Worm (Caenorhabditis elegans) whole organism, late embryonic: ENCODE results near the gene clec-140.
A peak's percentile ranks its signal among the peaks of the same experiment; 100 is the strongest.

Source experiments
- C08G9.2 ChIP-seq: sonication (generic microtip); optimal IDR thresholded peaks from 2 replicates; lab custom pipeline; 2016; ENCODE audit warnings: mild to moderate bottlenecking, missing genetic modification characterization, moderate library complexity, missing compliant biosample characterization
- C38D4.7 ChIP-seq: fragments of 200-800 bp; sonication (Bioruptor generic); optimal IDR thresholded peaks from 2 replicates; lab custom pipeline; 2018; ENCODE audit warnings: mild to moderate bottlenecking, missing genetic modification characterization, moderate library complexity, missing compliant biosample characterization
- K02D7.2 ChIP-seq: sonication (generic microtip); optimal IDR thresholded peaks from 2 replicates; lab custom pipeline; 2017; ENCODE audit warnings: mild to moderate bottlenecking, missing genetic modification characterization, missing compliant biosample characterization
- K09A11.1 ChIP-seq: sonication (generic microtip); optimal IDR thresholded peaks from 2 replicates; lab custom pipeline; 2017; ENCODE audit warnings: antibody characterized with exemption, mild to moderate bottlenecking, missing genetic modification characterization, missing compliant biosample characterization; ENCODE audit not compliant: insufficient read depth
- Y22D7AL.16 ChIP-seq: sonication (generic microtip); optimal IDR thresholded peaks from 2 replicates; lab custom pipeline; 2016; ENCODE audit warnings: missing genetic modification characterization, missing compliant biosample characterization
- ahr-1 ChIP-seq: sonication (generic microtip); optimal IDR thresholded peaks from 2 replicates; lab custom pipeline; 2016; ENCODE audit warnings: missing genetic modification characterization, missing compliant biosample characterization
- ama-1 ChIP-seq: fragments of 150-350 bp; optimal IDR thresholded peaks from 2 replicates; lab custom pipeline; 2014
- ceh-14 ChIP-seq: sonication (generic microtip); optimal IDR thresholded peaks from 2 replicates; lab custom pipeline; 2016; ENCODE audit warnings: missing genotype, missing genetic modification characterization, missing compliant biosample characterization
- ceh-2 ChIP-seq: sonication (generic microtip); optimal IDR thresholded peaks from 2 replicates; lab custom pipeline; 2016; ENCODE audit warnings: missing genotype, missing genetic modification characterization, missing compliant biosample characterization
- ceh-34 ChIP-seq: sonication (generic microtip); optimal IDR thresholded peaks from 2 replicates; lab custom pipeline; 2016; ENCODE audit warnings: mild to moderate bottlenecking, missing genetic modification characterization, missing compliant biosample characterization
- ceh-45 ChIP-seq: fragments of 200-800 bp; sonication (Bioruptor generic); IDR thresholded peaks from 2 replicates; pipeline ENCODE4 v1.3.6; 2022; ENCODE audit warnings: missing genetic modification reagents, missing genetic modification characterization, missing compliant biosample characterization
- ceh-48 ChIP-seq: sonication (generic microtip); optimal IDR thresholded peaks from 2 replicates; lab custom pipeline; 2016; ENCODE audit warnings: missing genetic modification characterization, inconsistent platforms, missing compliant biosample characterization
- ceh-6 ChIP-seq: fragments of 200-800 bp; sonication (Bioruptor generic); optimal IDR thresholded peaks from 2 replicates; lab custom pipeline; 2018; ENCODE audit warnings: mild to moderate bottlenecking, missing genetic modification characterization, missing compliant biosample characterization
- eyg-1 ChIP-seq: sonication (generic microtip); optimal IDR thresholded peaks from 2 replicates; lab custom pipeline; 2016; ENCODE audit warnings: missing genotype, missing genetic modification characterization, missing compliant biosample characterization
- fax-1 ChIP-seq: sonication (generic microtip); optimal IDR thresholded peaks from 2 replicates; lab custom pipeline; 2016; ENCODE audit warnings: missing genotype, missing genetic modification characterization, missing compliant biosample characterization
- fkh-6 ChIP-seq: sonication (generic microtip); optimal IDR thresholded peaks from 2 replicates; lab custom pipeline; 2016; ENCODE audit warnings: missing genetic modification characterization, missing compliant biosample characterization
- gmeb-2 ChIP-seq: sonication (generic microtip); optimal IDR thresholded peaks from 2 replicates; lab custom pipeline; 2016; ENCODE audit warnings: missing genetic modification characterization, inconsistent platforms, missing compliant biosample characterization
- hlh-30 ChIP-seq: sonication (generic microtip); optimal IDR thresholded peaks from 2 replicates; lab custom pipeline; 2017; ENCODE audit warnings: antibody characterized with exemption, missing genetic modification characterization, missing compliant biosample characterization; ENCODE audit not compliant: insufficient read depth
- hlh-6 ChIP-seq: sonication (generic microtip); optimal IDR thresholded peaks from 2 replicates; lab custom pipeline; 2016; ENCODE audit warnings: missing genotype, missing genetic modification characterization, missing compliant biosample characterization
- lim-6 ChIP-seq: sonication (generic microtip); optimal IDR thresholded peaks from 2 replicates; lab custom pipeline; 2016; ENCODE audit warnings: missing genetic modification characterization, missing compliant biosample characterization
- nfya-1 ChIP-seq: sonication (generic microtip); optimal IDR thresholded peaks from 2 replicates; lab custom pipeline; 2017; ENCODE audit warnings: missing genetic modification characterization, mild to moderate bottlenecking, missing compliant biosample characterization, antibody characterized with exemption, moderate library complexity
- nhr-11 ChIP-seq: fragments of 150-350 bp; optimal IDR thresholded peaks from 2 replicates; lab custom pipeline; 2014; ENCODE audit warnings: missing biosample characterization, missing genetic modification characterization
- nhr-232 ChIP-seq: sonication (generic microtip); optimal IDR thresholded peaks from 2 replicates; lab custom pipeline; 2016; ENCODE audit warnings: missing genetic modification characterization, missing compliant biosample characterization
- npax-4 ChIP-seq: sonication (generic microtip); optimal IDR thresholded peaks from 2 replicates; lab custom pipeline; 2016; ENCODE audit warnings: missing genetic modification characterization, missing compliant biosample characterization
- pax-1 ChIP-seq: fragments of 150-350 bp; optimal IDR thresholded peaks from 2 replicates; lab custom pipeline; 2014; ENCODE audit warnings: missing biosample characterization, missing genetic modification characterization
- pha-2 ChIP-seq: sonication (generic microtip); optimal IDR thresholded peaks from 2 replicates; lab custom pipeline; 2017; ENCODE audit warnings: mild to moderate bottlenecking, missing genetic modification characterization, missing compliant biosample characterization
- pqm-1 ChIP-seq: sonication (generic microtip); optimal IDR thresholded peaks from 2 replicates; lab custom pipeline; 2016; ENCODE audit warnings: missing genetic modification characterization, missing compliant biosample characterization
- pros-1 ChIP-seq: fragments of 150-350 bp; optimal IDR thresholded peaks from 2 replicates; lab custom pipeline; 2014; ENCODE audit warnings: missing biosample characterization, missing genetic modification reagents, missing genetic modification characterization
- ref-2 ChIP-seq: sonication (generic microtip); optimal IDR thresholded peaks from 2 replicates; lab custom pipeline; 2016; ENCODE audit warnings: missing genetic modification characterization, missing compliant biosample characterization
- sdc-2 ChIP-seq: sonication (generic microtip); optimal IDR thresholded peaks from 2 replicates; lab custom pipeline; 2016; ENCODE audit warnings: missing genotype, missing genetic modification characterization, missing compliant biosample characterization
- sox-2 ChIP-seq: fragments of 200-800 bp; sonication (Bioruptor generic); IDR thresholded peaks from 2 replicates; pipeline ENCODE4 v1.3.6; 2022; ENCODE audit warnings: missing genetic modification reagents, missing genetic modification characterization, missing compliant biosample characterization
- tbx-2 ChIP-seq: sonication (generic microtip); optimal IDR thresholded peaks from 2 replicates; lab custom pipeline; 2016; ENCODE audit warnings: missing genetic modification characterization, missing compliant biosample characterization
- tbx-7 ChIP-seq: sonication (generic microtip); optimal IDR thresholded peaks from 2 replicates; lab custom pipeline; 2016; ENCODE audit warnings: missing genotype, missing genetic modification characterization, missing compliant biosample characterization
- ttx-3 ChIP-seq: sonication (generic microtip); optimal IDR thresholded peaks from 2 replicates; lab custom pipeline; 2016; ENCODE audit warnings: missing genetic modification reagents, missing genetic modification characterization, missing compliant biosample characterization
- unc-42 ChIP-seq: sonication (generic microtip); optimal IDR thresholded peaks from 2 replicates; lab custom pipeline; 2016; ENCODE audit warnings: missing genotype, missing genetic modification characterization, missing compliant biosample characterization
- unc-55 ChIP-seq: sonication (generic microtip); optimal IDR thresholded peaks from 2 replicates; lab custom pipeline; 2017; ENCODE audit warnings: missing biosample characterization, missing genetic modification reagents, missing genetic modification characterization
- unc-86 ChIP-seq: sonication (generic microtip); optimal IDR thresholded peaks from 2 replicates; lab custom pipeline; 2016; ENCODE audit warnings: missing genetic modification characterization, missing compliant biosample characterization
- zip-5 ChIP-seq: sonication (generic microtip); optimal IDR thresholded peaks from 2 replicates; lab custom pipeline; 2016; ENCODE audit warnings: missing genetic modification characterization, missing compliant biosample characterization
- ztf-16 ChIP-seq: sonication (generic microtip); optimal IDR thresholded peaks from 2 replicates; lab custom pipeline; 2017; ENCODE audit warnings: missing genetic modification characterization, missing compliant biosample characterization

The clec-140 gene

DNA sequence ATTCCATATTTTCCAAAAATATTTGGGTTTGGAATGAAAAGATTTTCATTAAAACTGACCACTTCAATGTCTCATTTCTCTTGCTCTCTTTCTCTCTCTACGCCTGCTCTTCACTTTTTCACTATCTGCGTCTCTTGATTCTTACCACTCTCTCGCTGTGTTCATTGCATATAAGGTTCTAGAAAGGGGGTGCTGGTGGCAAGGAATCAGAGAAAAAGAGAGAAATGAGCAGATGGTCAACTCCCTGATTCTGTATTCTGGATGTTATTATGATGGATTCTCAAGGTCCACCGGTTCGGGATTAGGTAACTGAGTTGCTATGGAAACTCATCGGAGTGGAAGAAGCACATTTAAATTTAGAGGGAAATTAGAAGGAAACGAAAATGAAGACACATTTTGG, 32.1 kb upstream of the clec-140 start:
- TF ChIP-seq ref-2 (tag; lab: Kevin White, UChicago) (peak; percentile 22), pros-1 (no peak), nfya-1 (tag; lab: Kevin White, UChicago) (peak; percentile 38)

DNA sequence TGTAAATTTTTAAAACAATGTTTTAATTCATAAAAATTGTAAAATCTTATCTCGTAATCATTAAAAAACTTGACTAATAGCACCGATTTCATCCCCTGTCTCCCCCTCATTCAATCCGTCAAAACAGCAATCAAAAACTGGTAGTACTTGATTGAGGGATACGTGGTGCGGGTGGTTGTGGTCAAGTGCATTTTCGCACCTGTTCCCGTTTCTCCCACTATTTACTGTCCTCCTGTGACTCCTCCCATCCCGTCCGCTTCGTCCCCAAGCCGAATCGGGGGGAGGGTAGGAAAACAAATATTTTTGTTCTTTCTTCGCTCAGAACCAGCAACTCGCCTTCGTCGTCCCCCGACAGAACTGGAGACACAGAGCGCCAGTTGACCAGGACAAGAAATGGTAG, 24.1 kb upstream of the clec-140 start, which contains the start of gene lgc-27:
Gene lgc-27 (plus strand): TSS at position 301 of the 400 bp plus-strand sequence.
- TF ChIP-seq tbx-2, result peak; percentile 44
- no peak for TF ChIP-seq npax-4 (tag; lab: Kevin White, UChicago)

- TF ChIP-seq tbx-7 (tag; lab: Kevin White, UChicago), result no peak
- TF ChIP-seq pax-1 (tag; lab: Kevin White, UChicago), result peak; percentile 8
These were observed 22.8 kb upstream of the clec-140 start for ce11 chrII:4650072-4650471.

DNA sequence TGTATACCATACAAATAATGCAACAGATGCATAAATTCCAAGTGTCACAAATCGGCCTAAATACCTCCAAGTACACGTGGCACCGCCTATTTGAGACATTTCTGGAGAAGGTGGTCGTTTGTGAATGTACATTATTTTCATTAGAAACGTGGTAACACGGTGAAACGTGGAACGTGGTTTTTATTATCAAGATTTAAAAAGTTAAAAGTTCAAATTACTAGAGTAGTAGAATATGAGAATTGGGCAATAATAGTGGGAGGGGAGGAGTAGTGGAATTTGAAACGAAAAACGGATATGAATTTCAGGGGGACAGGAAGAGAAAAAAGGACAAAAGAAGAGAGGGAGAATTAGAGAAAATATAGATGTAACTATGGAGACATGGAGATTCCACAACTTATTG, 17.0 kb upstream of the clec-140 start, which contains the start of gene fut-6:
Gene fut-6 (minus strand): TSS at position 101 of the 400 bp plus-strand sequence.
- TF ChIP-seq nhr-11 (tag; lab: Kevin White, UChicago), result no peak
- TF ChIP-seq pqm-1 (tag; lab: Kevin White, UChicago), result no peak
- TF ChIP-seq ceh-2 (tag; lab: Kevin White, UChicago), result no peak
- no peak for TF ChIP-seq sdc-2 (tag; lab: Kevin White, UChicago)
- no peak for TF ChIP-seq pha-2 (tag; lab: Kevin White, UChicago)
- no peak for TF ChIP-seq fax-1 (tag; lab: Kevin White, UChicago)
- no peak for TF ChIP-seq tbx-2
- TF ChIP-seq C38D4.7, result no peak
- TF ChIP-seq Y22D7AL.16 (tag; lab: Kevin White, UChicago), result no peak
- no peak for TF ChIP-seq sox-2
- TF ChIP-seq ama-1 (lab: Kevin White, UChicago), result no peak

- no peak for TF ChIP-seq K02D7.2
- TF ChIP-seq C08G9.2, result no peak
- no peak for TF ChIP-seq fkh-6 (tag; lab: Kevin White, UChicago)
- TF ChIP-seq Y22D7AL.16 (tag; lab: Kevin White, UChicago), result no peak
- TF ChIP-seq sdc-2 (tag; lab: Kevin White, UChicago), result no peak
- no peak for TF ChIP-seq zip-5 (tag; lab: Kevin White, UChicago)
- TF ChIP-seq eyg-1 (tag; lab: Kevin White, UChicago), result no peak
- TF ChIP-seq hlh-6 (tag; lab: Kevin White, UChicago), result no peak
- TF ChIP-seq ceh-6 (GFP tag; lab: Kevin White, UChicago), result no peak
- TF ChIP-seq ztf-16, result no peak
- TF ChIP-seq nhr-232 (tag; lab: Kevin White, UChicago), result no peak
- TF ChIP-seq ceh-45 (GFP tag; lab: Robert Waterston, UW), result no peak
- no peak for TF ChIP-seq sox-2
- no peak for TF ChIP-seq nfya-1 (tag; lab: Kevin White, UChicago)
- TF ChIP-seq ahr-1 (tag; lab: Kevin White, UChicago), result no peak
- TF ChIP-seq ttx-3 (tag; lab: Kevin White, UChicago), result no peak
- TF ChIP-seq ceh-34 (tag; lab: Kevin White, UChicago), result no peak
These were observed 15.5 kb upstream of the clec-140 start for ce11 chrII:4657370-4657769.

- no peak for TF ChIP-seq ceh-2 (tag; lab: Kevin White, UChicago)
- TF ChIP-seq hlh-30 (tag; lab: Kevin White, UChicago), result no peak
- TF ChIP-seq ceh-34 (tag; lab: Kevin White, UChicago), result no peak
- TF ChIP-seq ztf-16, result no peak
- TF ChIP-seq lim-6, result no peak
- no peak for TF ChIP-seq ceh-14 (tag; lab: Kevin White, UChicago)
- no peak for TF ChIP-seq gmeb-2
- no peak for TF ChIP-seq unc-42 (tag; lab: Kevin White, UChicago)
- no peak for TF ChIP-seq nhr-11 (tag; lab: Kevin White, UChicago)
- TF ChIP-seq K09A11.1 (tag; lab: Kevin White, UChicago), result no peak
- TF ChIP-seq unc-86 (tag; lab: Kevin White, UChicago), result no peak
- no peak for TF ChIP-seq ceh-6 (GFP tag; lab: Kevin White, UChicago)
- no peak for TF ChIP-seq C38D4.7
- no peak for TF ChIP-seq sdc-2 (tag; lab: Kevin White, UChicago)
- no peak for TF ChIP-seq tbx-2
- no peak for TF ChIP-seq ceh-48 (tag; lab: Kevin White, UChicago)
- TF ChIP-seq unc-55 (GFP tag; lab: Kevin White, UChicago), result no peak
These were observed 14.6 kb upstream of the clec-140 start for ce11 chrII:4658245-4658644.
